Fruit fly (Drosophila melanogaster): ENCODE results near the gene axo.

dm6 chr3L:4686609-4687008 lies 508 bp downstream of the axo start:
- TF ChIP-seq lola (GFP tag; optimal IDR thresholded peaks at IDR 0.05): no peak
- no peak for TF ChIP-seq Jra (GFP tag; optimal IDR thresholded peaks at IDR 0.05)
- no peak for TF ChIP-seq br (GFP tag; optimal IDR thresholded peaks at IDR 0.05)
- no peak for TF ChIP-seq psq (GFP tag; optimal IDR thresholded peaks at IDR 0.05)
- no peak for TF ChIP-seq Dfd (GFP tag; optimal IDR thresholded peaks at IDR 0.05)
- TF ChIP-seq dl (GFP tag; optimal IDR thresholded peaks at IDR 0.05; ENCODE audit: insufficient read depth in 1 of 2, partially characterized antibody in 2 of 2): no peak
- no peak for TF ChIP-seq usp (GFP tag; optimal IDR thresholded peaks at IDR 0.05)
- no peak for TF ChIP-seq fru (GFP tag; optimal IDR thresholded peaks at IDR 0.05)
